Worm (Caenorhabditis elegans): ENCODE data around the gene pax-3.

- TF ChIP-seq lim-7 (GFP tag; IDR thresholded peaks at IDR 0.05), result no peak
- no peak for TF ChIP-seq nhr-237 (tag; optimal IDR thresholded peaks at IDR 0.05)
These were observed 40.8 kb upstream of the pax-3 start, which contains the start of gene ZK945.4 for ce11 chrII:10105604-10106003.

All from whole organism, L4 larva.